Worm (Caenorhabditis elegans): Measurements from ENCODE around the gene F42A9.8.

Gene F42A9.8

DNA sequence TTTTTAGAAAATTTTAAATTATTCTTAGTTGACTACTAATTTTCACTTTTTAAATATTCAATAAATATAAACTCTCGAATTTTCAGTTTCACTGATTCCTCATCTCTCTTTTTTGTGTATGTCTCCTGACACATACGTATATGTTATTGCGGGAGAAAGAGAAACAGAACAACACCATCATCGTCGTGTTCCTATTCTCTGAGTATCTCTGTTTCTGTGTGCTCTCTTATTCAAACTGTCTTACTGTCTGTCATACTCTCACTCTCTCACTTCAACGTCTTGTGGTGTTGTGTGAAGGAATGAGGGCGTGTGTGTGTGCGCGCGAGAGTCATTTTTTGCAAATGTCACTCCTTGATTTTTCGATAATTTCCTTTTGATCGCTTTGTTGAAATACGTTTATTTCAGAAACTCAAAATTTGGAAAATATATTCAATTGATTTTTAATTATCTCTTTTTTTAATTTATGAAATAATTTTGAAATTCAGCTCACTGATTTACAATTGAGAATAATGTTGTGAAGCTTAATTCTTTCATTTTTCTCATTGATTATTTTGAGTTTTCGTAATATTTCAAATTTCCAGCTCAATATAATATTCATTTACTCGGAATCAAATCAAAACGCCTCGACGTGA lies 1.6 kb upstream of the F42A9.8 start, which contains the start of gene lin-49 (continued):
- TF ChIP-seq F33H1.4 (GFP tag; IDR thresholded peaks at IDR 0.05): no peak
- no peak for TF ChIP-seq T07F8.4 (tag; optimal IDR thresholded peaks at IDR 0.05)
- no peak for TF ChIP-seq B0019.2 (GFP tag; conservative IDR thresholded peaks at IDR 0.05)
- TF ChIP-seq Y53G8AR.9 (GFP tag; conservative IDR thresholded peaks at IDR 0.05): no peak
- no peak for TF ChIP-seq B0035.1 (tag; optimal IDR thresholded peaks at IDR 0.05)
- no peak for TF ChIP-seq pbrm-1 (GFP tag; IDR thresholded peaks at IDR 0.05)
- TF ChIP-seq nfya-1 (tag; optimal IDR thresholded peaks at IDR 0.05; ENCODE audit: borderline replicate concordance, insufficient read depth): no peak
- no peak for TF ChIP-seq Y56A3A.18 (GFP tag; IDR thresholded peaks at IDR 0.05)
- no peak for TF ChIP-seq egl-18 (GFP tag; IDR thresholded peaks at IDR 0.05)
- TF ChIP-seq sptf-2 (GFP tag; optimal IDR thresholded peaks at IDR 0.05): no peak
- TF ChIP-seq B0261.1 (tag; optimal IDR thresholded peaks at IDR 0.05): no peak
- no peak for TF ChIP-seq him-1 (tag; optimal IDR thresholded peaks at IDR 0.05)
- TF ChIP-seq xnd-1 (tag; optimal IDR thresholded peaks at IDR 0.05): no peak
- TF ChIP-seq mes-4 (tag; optimal IDR thresholded peaks at IDR 0.05): no peak
- TF ChIP-seq tlf-1 (GFP tag; optimal IDR thresholded peaks at IDR 0.05): no peak
- TF ChIP-seq K12H6.12 (tag; optimal IDR thresholded peaks at IDR 0.05): peak; percentile 56
- no peak for TF ChIP-seq T26A5.8 (tag; optimal IDR thresholded peaks at IDR 0.05)
- no peak for TF ChIP-seq F57C9.4 (tag; optimal IDR thresholded peaks at IDR 0.05)
- TF ChIP-seq snpc-1.1 (tag; optimal IDR thresholded peaks at IDR 0.05; ENCODE audit: insufficient read depth): no peak
- no peak for TF ChIP-seq ccch-3 (GFP tag; optimal IDR thresholded peaks at IDR 0.05)
- TF ChIP-seq B0336.3 (GFP tag; IDR thresholded peaks at IDR 0.05): peak; percentile 43; the same call in 1 of the 2 replicates
- TF ChIP-seq nhr-90 (tag; optimal IDR thresholded peaks at IDR 0.05): no peak
- no peak for TF ChIP-seq ceh-40 (GFP tag; IDR thresholded peaks at IDR 0.05)
- TF ChIP-seq nhr-80 (tag; optimal IDR thresholded peaks at IDR 0.05): peak; percentile 75
- TF ChIP-seq die-1 (tag; optimal IDR thresholded peaks at IDR 0.05): no peak
- TF ChIP-seq cebp-2 (GFP tag; IDR thresholded peaks at IDR 0.05): no peak
- no peak for TF ChIP-seq ztf-25 (GFP tag; IDR thresholded peaks at IDR 0.05)
- peak; percentile 32 for TF ChIP-seq tbp1 (GFP tag; optimal IDR thresholded peaks at IDR 0.05)
- TF ChIP-seq attf-3 (GFP tag; conservative IDR thresholded peaks at IDR 0.05): no peak
- TF ChIP-seq Y53F4B.3 (GFP tag; IDR thresholded peaks at IDR 0.05): no peak
- no peak for TF ChIP-seq F49E8.2 (tag; optimal IDR thresholded peaks at IDR 0.05; ENCODE audit: insufficient read depth)
- TF ChIP-seq ztf-18 (tag; optimal IDR thresholded peaks at IDR 0.05): peak; percentile 23
- TF ChIP-seq C06A6.2 (GFP tag; conservative IDR thresholded peaks at IDR 0.05): 0 out of 2 replicates have a peak, but pooled peaks have one; percentile 11
- TF ChIP-seq unc-130 (GFP tag; optimal IDR thresholded peaks at IDR 0.05): no peak
- no peak for TF ChIP-seq F52B5.7 (tag; optimal IDR thresholded peaks at IDR 0.05)
- no peak for TF ChIP-seq hsf-1 (GFP tag; IDR thresholded peaks at IDR 0.05)
- TF ChIP-seq rcor-1 (GFP tag; IDR thresholded peaks at IDR 0.05): no peak
- TF ChIP-seq atf-7 (tag; optimal IDR thresholded peaks at IDR 0.05): no peak
- TF ChIP-seq lag-1 (GFP tag; IDR thresholded peaks at IDR 0.05): no peak
- TF ChIP-seq ceh-91 (GFP tag; IDR thresholded peaks at IDR 0.05): no peak
- TF ChIP-seq snpc-3.4 (tag; optimal IDR thresholded peaks at IDR 0.05): no peak
- TF ChIP-seq let-526 (GFP tag; IDR thresholded peaks at IDR 0.05): no peak
- TF ChIP-seq hmg-20 (GFP tag; IDR thresholded peaks at IDR 0.05): no peak
- no peak for TF ChIP-seq F37B4.10 (GFP tag; IDR thresholded peaks at IDR 0.05)
- TF ChIP-seq gei-17 (GFP tag; optimal IDR thresholded peaks at IDR 0.05): no peak
- no peak for TF ChIP-seq aptf-2 (GFP tag; conservative IDR thresholded peaks at IDR 0.05)
- no peak for TF ChIP-seq mxl-1 (tag; optimal IDR thresholded peaks at IDR 0.05)
- TF ChIP-seq ztf-26 (tag; optimal IDR thresholded peaks at IDR 0.05): peak; percentile 38
- TF ChIP-seq Y95B8A.8 (GFP tag; IDR thresholded peaks at IDR 0.05): no peak
